Worm (Caenorhabditis elegans): ENCODE measurements around the gene K02E11.7.

ce11 chrV:14283241-14283640, 29.1 kb upstream of the K02E11.7 start, which contains the start of gene F40G12.10:
- TF ChIP-seq him-1 (tag; optimal IDR thresholded peaks at IDR 0.05) (no peak), W03F9.2 (tag; optimal IDR thresholded peaks at IDR 0.05) (no peak), dao-5 (tag; optimal IDR thresholded peaks at IDR 0.05) (no peak)
